Worm (Caenorhabditis elegans) whole organism, midembryonic: Measurements from ENCODE around the gene C47G2.3.

Experiments
- T22C8.4 ChIP-seq: fragments of 200-800 bp; sonication (Bioruptor generic); IDR thresholded peaks from 2 replicates; pipeline ENCODE4 v1.3.6; 2022; ENCODE audit warnings: missing genetic modification characterization, missing compliant biosample characterization
- cog-1 ChIP-seq: sonication (generic microtip); optimal IDR thresholded peaks from 2 replicates; lab custom pipeline; 2016; ENCODE audit warnings: missing genetic modification characterization, missing compliant biosample characterization
- flt-1 ChIP-seq: fragments of 200-800 bp; sonication (Bioruptor generic); IDR thresholded peaks from 2 replicates; pipeline ENCODE4 v1.3.6; 2022; ENCODE audit warnings: missing genetic modification characterization, missing compliant biosample characterization
- ref-1 ChIP-seq: fragments of 200-800 bp; sonication (Bioruptor generic); conservative IDR thresholded peaks from 2 replicates; pipeline ENCODE4 v1.3.6; 2022; ENCODE audit warnings: missing genetic modification reagents, missing genetic modification characterization, missing compliant biosample characterization
- tab-1 ChIP-seq: fragments of 200-800 bp; sonication (Bioruptor generic); IDR thresholded peaks from 2 replicates; pipeline ENCODE4 v1.3.6; 2022; ENCODE audit warnings: missing genetic modification characterization, missing compliant biosample characterization
- ztf-29 ChIP-seq: fragments of 200-800 bp; sonication (Bioruptor generic); IDR thresholded peaks from 2 replicates; pipeline ENCODE4 v1.3.6; 2022; ENCODE audit warnings: missing genetic modification reagents, missing genetic modification characterization, missing compliant biosample characterization

ce11 chrII:11329021-11329479, 39.1 kb upstream of the C47G2.3 start, which contains the start of gene tag-180:
- TF ChIP-seq ref-1 (GFP tag; lab: Robert Waterston, UW) (no peak), T22C8.4 (GFP tag; lab: Robert Waterston, UW) (no peak), ztf-29 (GFP tag; lab: Robert Waterston, UW) (no peak), cog-1 (tag; lab: Kevin White, UChicago) (no peak), flt-1 (GFP tag; lab: Robert Waterston, UW) (no peak), tab-1 (GFP tag; lab: Robert Waterston, UW) (no peak)
